Fruit fly (Drosophila melanogaster) whole organism, adult: ENCODE measurements around the gene Or85b.

ENCODE experiments used
- CG33017 ChIP-seq: fragments of 200-800 bp; sonication (Bioruptor generic); optimal IDR thresholded peaks from 2 replicates; lab custom pipeline; 2018; ENCODE audit warnings: missing biosample characterization, mild to moderate bottlenecking, missing genetic modification characterization, moderate library complexity
- CG5204 ChIP-seq: fragments of 200-800 bp; sonication (Bioruptor generic); optimal IDR thresholded peaks from 2 replicates; lab custom pipeline; 2016; ENCODE audit warnings: missing biosample characterization, missing genetic modification characterization
- CG7045 ChIP-seq: fragments of 200-800 bp; sonication (Bioruptor generic); optimal IDR thresholded peaks from 2 replicates; lab custom pipeline; 2017; ENCODE audit warnings: missing biosample characterization, mild to moderate bottlenecking, missing genetic modification characterization
- CG7101 ChIP-seq: fragments of 200-800 bp; sonication (Bioruptor generic); optimal IDR thresholded peaks from 2 replicates; lab custom pipeline; 2018; ENCODE audit warnings: missing biosample characterization, mild to moderate bottlenecking, missing genetic modification characterization, moderate library complexity
- Clk ChIP-seq: fragments of 200-800 bp; sonication (Bioruptor generic); optimal IDR thresholded peaks from 2 replicates; lab custom pipeline; 2017; ENCODE audit warnings: missing biosample characterization, missing genetic modification characterization
- bab1 ChIP-seq: fragments of 200-800 bp; sonication (Bioruptor generic); optimal IDR thresholded peaks from 3 replicates; lab custom pipeline; 2019; ENCODE audit warnings: missing biosample characterization, mild to moderate bottlenecking, missing genetic modification characterization, moderate library complexity
- ovo ChIP-seq: fragments of 200-800 bp; sonication (Bioruptor generic); optimal IDR thresholded peaks from 2 replicates; lab custom pipeline; 2016; ENCODE audit warnings: missing biosample characterization, missing genetic modification characterization
- tj ChIP-seq: fragments of 200-800 bp; sonication (Bioruptor generic); optimal IDR thresholded peaks from 3 replicates; lab custom pipeline; 2017; ENCODE audit warnings: missing biosample characterization, mild to moderate bottlenecking, missing genetic modification characterization, moderate library complexity

dm6 chr3R:8523668-8524067 lies 12.5 kb upstream of the Or85b start, which contains the start of gene CG31259:
- TF ChIP-seq CG33017 (tag; lab: Kevin White, UChicago) (no peak), ovo (GFP tag; lab: Kevin White, UChicago) (no peak), CG7101 (tag; lab: Kevin White, UChicago) (no peak), CG5204 (GFP tag; lab: Kevin White, UChicago) (no peak), Clk (GFP tag; lab: Kevin White, UChicago) (no peak), tj (no peak), bab1 (GFP tag; lab: Kevin White, UChicago) (no peak), CG7045 (GFP tag; lab: Kevin White, UChicago) (no peak)
